Worm (Caenorhabditis elegans) whole organism, L4/young adult: ENCODE measurements around the gene T26C11.9.

Experiments
- W03F9.2 ChIP-seq: fragments of 150-350 bp; optimal IDR thresholded peaks from 2 replicates; lab custom pipeline; 2014; ENCODE audit warnings: missing biosample characterization, missing genetic modification characterization
- dao-5 ChIP-seq: sonication (generic microtip); optimal IDR thresholded peaks from 2 replicates; lab custom pipeline; 2016; ENCODE audit warnings: missing genotype, missing genetic modification characterization, moderate library complexity, missing compliant biosample characterization
- him-1 ChIP-seq: sonication (generic microtip); optimal IDR thresholded peaks from 2 replicates; lab custom pipeline; 2016; ENCODE audit warnings: missing genotype, missing genetic modification reagents, missing genetic modification characterization, missing compliant biosample characterization

- TF ChIP-seq dao-5 (tag; lab: Kevin White, UChicago) (no peak), W03F9.2 (no peak), him-1 (tag; lab: Kevin White, UChicago) (no peak)
Observed at ce11 chrX:1870991-1871390, 17.3 kb upstream of the T26C11.9 start.
